Fruit fly (Drosophila melanogaster) whole organism, embryonic: ENCODE results near the gene Galphai.

ENCODE experiments used
- Bteb2 ChIP-seq: fragments of 200-800 bp; sonication (Bioruptor generic); optimal IDR thresholded peaks from 2 replicates; lab custom pipeline; 2016; ENCODE audit warnings: missing biosample characterization, missing genetic modification characterization
- CG11456 ChIP-seq: fragments of 200-800 bp; sonication (Bioruptor generic); IDR thresholded peaks from 3 replicates; pipeline ENCODE4 v1.3.6; 2022; ENCODE audit warnings: missing biosample characterization, missing genetic modification characterization
- CG12155 ChIP-seq: fragments of 200-800 bp; sonication (Bioruptor generic); optimal IDR thresholded peaks from 3 replicates; lab custom pipeline; 2016; ENCODE audit warnings: missing biosample characterization, missing genetic modification characterization
- CG1233 ChIP-seq: fragments of 200-800 bp; sonication (Bioruptor generic); optimal IDR thresholded peaks from 4 replicates; lab custom pipeline; 2018; ENCODE audit warnings: missing biosample characterization, mild to moderate bottlenecking, missing genetic modification characterization
- CG12942 ChIP-seq: fragments of 200-800 bp; sonication (Bioruptor generic); optimal IDR thresholded peaks from 3 replicates; lab custom pipeline; 2016; ENCODE audit warnings: missing biosample characterization, missing genetic modification characterization
- CG13123 ChIP-seq: fragments of 200-800 bp; sonication (Bioruptor generic); optimal IDR thresholded peaks from 2 replicates; lab custom pipeline; 2016; ENCODE audit warnings: missing biosample characterization, missing genetic modification characterization
- CG14441 ChIP-seq: fragments of 200-800 bp; sonication (Bioruptor generic); IDR thresholded peaks from 2 replicates; pipeline ENCODE4 v1.3.6; 2022; ENCODE audit warnings: missing biosample characterization, missing genetic modification characterization
- CG1647 ChIP-seq: fragments of 200-800 bp; sonication (Bioruptor generic); optimal IDR thresholded peaks from 3 replicates; lab custom pipeline; 2016; ENCODE audit warnings: missing biosample characterization, missing genetic modification characterization
- CG17328 ChIP-seq: fragments of 200-800 bp; sonication (Bioruptor generic); IDR thresholded peaks from 2 replicates; pipeline ENCODE4 v1.3.6; 2022; ENCODE audit warnings: missing biosample characterization, missing genetic modification characterization
- CG17361 ChIP-seq: fragments of 200-800 bp; sonication (Bioruptor generic); IDR thresholded peaks from 3 replicates; pipeline ENCODE4 v1.3.6; 2022; ENCODE audit warnings: missing biosample characterization, missing genetic modification characterization
- CG17612 ChIP-seq: fragments of 200-800 bp; sonication (Bioruptor generic); IDR thresholded peaks from 2 replicates; pipeline ENCODE4 v1.3.6; 2022; ENCODE audit warnings: missing biosample characterization, missing genetic modification characterization
- CG18262 ChIP-seq: fragments of 200-800 bp; optimal IDR thresholded peaks from 3 replicates; lab custom pipeline; 2019; ENCODE audit warnings: missing biosample characterization, mild to moderate bottlenecking, missing genetic modification characterization, moderate library complexity
- CG2116 ChIP-seq: fragments of 200-800 bp; sonication (Bioruptor generic); optimal IDR thresholded peaks from 3 replicates; lab custom pipeline; 2018; ENCODE audit warnings: missing biosample characterization, mild to moderate bottlenecking, missing genetic modification characterization
- CG2678 ChIP-seq: fragments of 200-800 bp; sonication (Bioruptor generic); optimal IDR thresholded peaks from 3 replicates; lab custom pipeline; 2019; ENCODE audit warnings: missing biosample characterization, mild to moderate bottlenecking, missing genetic modification characterization, moderate library complexity
- CG3065 ChIP-seq: fragments of 200-800 bp; sonication (Bioruptor generic); optimal IDR thresholded peaks from 2 replicates; lab custom pipeline; 2016; ENCODE audit warnings: missing biosample characterization, missing genetic modification characterization
- CG3726 ChIP-seq: fragments of 200-800 bp; sonication (Bioruptor generic); IDR thresholded peaks from 3 replicates; pipeline ENCODE4, ENCODE4 v1.3.6; 2022; ENCODE audit warnings: missing biosample characterization, missing genetic modification characterization
- CG8359 ChIP-seq: fragments of 200-800 bp; sonication (Bioruptor generic); optimal IDR thresholded peaks from 2 replicates; lab custom pipeline; 2017; ENCODE audit warnings: missing biosample characterization, mild to moderate bottlenecking, missing genetic modification characterization, borderline replicate concordance
- CG9727 ChIP-seq: fragments of 200-800 bp; sonication (Bioruptor generic); optimal IDR thresholded peaks from 3 replicates; lab custom pipeline; 2017; ENCODE audit warnings: missing biosample characterization, mild to moderate bottlenecking, missing genetic modification characterization
- CG9817 ChIP-seq: fragments of 200-800 bp; sonication (Bioruptor generic); optimal IDR thresholded peaks from 2 replicates; lab custom pipeline; 2018; ENCODE audit warnings: missing biosample characterization, mild to moderate bottlenecking, missing genetic modification characterization, moderate library complexity
- Dip2 ChIP-seq: fragments of 200-800 bp; sonication (Bioruptor generic); IDR thresholded peaks from 2 replicates; pipeline ENCODE4 v1.3.6; 2022; ENCODE audit warnings: missing biosample characterization, missing genetic modification characterization
- Doc2 ChIP-seq: fragments of 200-800 bp; sonication (Bioruptor generic); IDR thresholded peaks from 2 replicates; pipeline ENCODE4 v1.3.6; 2022; ENCODE audit warnings: missing biosample characterization, missing genetic modification characterization
- Dp ChIP-seq: fragments of 200-800 bp; sonication (Bioruptor generic); optimal IDR thresholded peaks from 2 replicates; lab custom pipeline; 2018; ENCODE audit warnings: missing biosample characterization, mild to moderate bottlenecking, missing genetic modification characterization, moderate library complexity
- Hmx ChIP-seq: fragments of 200-800 bp; sonication (Bioruptor generic); optimal IDR thresholded peaks from 2 replicates; lab custom pipeline; 2016; ENCODE audit warnings: missing biosample characterization, missing genetic modification characterization
- Hr78 ChIP-seq, 2 experiments: fragments of 200-800 bp in 1 of 2; fragments of >200 bp in 1 of 2; sonication (Bioruptor generic) in 1 of 2; optimal IDR thresholded peaks; 2 replicates each; lab custom pipeline; 2017 to 2019; ENCODE audit warnings: missing biosample characterization in 2 of 2, missing genetic modification characterization in 2 of 2, mild to moderate bottlenecking in 1 of 2, moderate library complexity in 1 of 2
- MBD-R2 ChIP-seq: fragments of 200-800 bp; sonication (Bioruptor generic); IDR thresholded peaks from 2 replicates; pipeline ENCODE4 v1.3.6; 2022; ENCODE audit warnings: missing biosample characterization, missing genetic modification characterization
- Med ChIP-seq: fragments of 200-800 bp; sonication (Bioruptor generic); peaks from one replicate; lab custom pipeline; 2016; ENCODE audit warnings: missing biosample characterization, missing genetic modification characterization, mild to moderate bottlenecking, inconsistent platforms, moderate library complexity
- Neu2 ChIP-seq: fragments of 200-800 bp; sonication (Bioruptor generic); optimal IDR thresholded peaks from 3 replicates; lab custom pipeline; 2016; ENCODE audit warnings: missing biosample characterization, missing genetic modification characterization, borderline replicate concordance
- Nf-YC ChIP-seq: fragments of 200-800 bp; optimal IDR thresholded peaks from 3 replicates; lab custom pipeline; 2019; ENCODE audit warnings: missing biosample characterization, mild to moderate bottlenecking, missing genetic modification characterization, moderate library complexity
- Oli ChIP-seq: fragments of 200-800 bp; sonication (Bioruptor generic); optimal IDR thresholded peaks from 2 replicates; lab custom pipeline; 2018; ENCODE audit warnings: missing biosample characterization, mild to moderate bottlenecking, missing genetic modification characterization, moderate library complexity
- Sox100B ChIP-seq: fragments of 200-800 bp; sonication (Bioruptor generic); optimal IDR thresholded peaks from 3 replicates; lab custom pipeline; 2018; ENCODE audit warnings: missing biosample characterization, mild to moderate bottlenecking, missing genetic modification characterization
- Sox102F ChIP-seq: fragments of 200-800 bp; sonication (Bioruptor generic); optimal IDR thresholded peaks from 2 replicates; lab custom pipeline; 2018; ENCODE audit warnings: missing biosample characterization, mild to moderate bottlenecking, missing genetic modification characterization, moderate library complexity
- Sry-β ChIP-seq: fragments of 200-800 bp; sonication (Bioruptor generic); optimal IDR thresholded peaks from 2 replicates; lab custom pipeline; 2018; ENCODE audit warnings: missing biosample characterization, mild to moderate bottlenecking, missing genetic modification characterization, moderate library complexity
- Trl ChIP-seq, 3 experiments: fragments of >200 bp in 2 of 3; fragments of 200-800 bp in 1 of 3; sonication (Bioruptor generic) in 1 of 3; optimal IDR thresholded peaks; 2 replicates in 1 of 3; 3 replicates in 2 of 3; lab custom pipeline; 2016 to 2017; ENCODE audit warnings: missing biosample characterization in 1 of 3, missing genetic modification characterization in 1 of 3
- bcd ChIP-seq: fragments of 200-800 bp; sonication (Bioruptor generic); optimal IDR thresholded peaks from 2 replicates; lab custom pipeline; 2017; ENCODE audit warnings: missing biosample characterization, mild to moderate bottlenecking, missing genetic modification characterization
- cato ChIP-seq: fragments of 200-800 bp; sonication (Bioruptor generic); optimal IDR thresholded peaks from 2 replicates; lab custom pipeline; 2016; ENCODE audit warnings: missing biosample characterization, missing genetic modification characterization, borderline replicate concordance
- disco-r ChIP-seq: fragments of 200-800 bp; sonication (Bioruptor generic); optimal IDR thresholded peaks from 2 replicates; lab custom pipeline; 2016; ENCODE audit warnings: missing biosample characterization, missing genetic modification characterization
- dpn ChIP-seq, 2 experiments: fragments of 200-800 bp; sonication (Bioruptor generic); optimal IDR thresholded peaks; 3 replicates each; lab custom pipeline; 2016; ENCODE audit warnings: missing biosample characterization in 2 of 2, missing genetic modification characterization in 2 of 2
- dysf ChIP-seq: fragments of 200-800 bp; sonication (Bioruptor generic); IDR thresholded peaks from 3 replicates; pipeline ENCODE4 v1.3.6; 2022; ENCODE audit warnings: missing biosample characterization, missing genetic modification characterization
- kah ChIP-seq: fragments of 200-800 bp; sonication (Bioruptor generic); optimal IDR thresholded peaks from 2 replicates; lab custom pipeline; 2018; ENCODE audit warnings: missing biosample characterization, mild to moderate bottlenecking, missing genetic modification characterization
- odd ChIP-seq: fragments of 200-800 bp; sonication (Bioruptor generic); optimal IDR thresholded peaks from 2 replicates; lab custom pipeline; 2017; ENCODE audit warnings: missing biosample characterization, mild to moderate bottlenecking, missing genetic modification characterization
- otp ChIP-seq: fragments of 200-800 bp; sonication (Bioruptor generic); IDR thresholded peaks from 3 replicates; pipeline ENCODE4, ENCODE4 v1.3.6; 2022; ENCODE audit warnings: missing biosample characterization, missing genetic modification characterization
- ranshi ChIP-seq: fragments of 200-800 bp; sonication (Bioruptor generic); IDR thresholded peaks from 2 replicates; pipeline ENCODE4 v1.3.6; 2022; ENCODE audit warnings: missing biosample characterization, missing genetic modification characterization
- sc ChIP-seq, 3 experiments: fragments of >200 bp in 2 of 3; fragments of 200-800 bp in 1 of 3; sonication (Bioruptor generic) in 1 of 3; optimal IDR thresholded peaks; 2 replicates in 2 of 3; 3 replicates in 1 of 3; lab custom pipeline; 2017; ENCODE audit warnings: mild to moderate bottlenecking in 1 of 3, missing biosample characterization in 1 of 3, missing genetic modification characterization in 1 of 3, missing genetic modification reagents in 1 of 3
- sna ChIP-seq: fragments of 200-800 bp; sonication (Bioruptor generic); IDR thresholded peaks from 2 replicates; pipeline ENCODE4 v1.3.6; 2022; ENCODE audit warnings: missing biosample characterization, missing genetic modification characterization; ENCODE audit not compliant: partially characterized antibody
- ssp ChIP-seq: fragments of 200-800 bp; sonication (Bioruptor generic); IDR thresholded peaks from 2 replicates; pipeline ENCODE4 v1.3.6; 2022; ENCODE audit warnings: missing biosample characterization, missing genetic modification characterization
- toy ChIP-seq: fragments of 200-800 bp; sonication (Bioruptor generic); IDR thresholded peaks from 2 replicates; pipeline ENCODE4 v1.3.6; 2022; ENCODE audit warnings: missing biosample characterization, missing genetic modification characterization
- wek ChIP-seq: fragments of 200-800 bp; sonication (Bioruptor generic); optimal IDR thresholded peaks from 3 replicates; lab custom pipeline; 2018; ENCODE audit warnings: missing biosample characterization, mild to moderate bottlenecking, missing genetic modification characterization, moderate library complexity

Galphai gene

DNA sequence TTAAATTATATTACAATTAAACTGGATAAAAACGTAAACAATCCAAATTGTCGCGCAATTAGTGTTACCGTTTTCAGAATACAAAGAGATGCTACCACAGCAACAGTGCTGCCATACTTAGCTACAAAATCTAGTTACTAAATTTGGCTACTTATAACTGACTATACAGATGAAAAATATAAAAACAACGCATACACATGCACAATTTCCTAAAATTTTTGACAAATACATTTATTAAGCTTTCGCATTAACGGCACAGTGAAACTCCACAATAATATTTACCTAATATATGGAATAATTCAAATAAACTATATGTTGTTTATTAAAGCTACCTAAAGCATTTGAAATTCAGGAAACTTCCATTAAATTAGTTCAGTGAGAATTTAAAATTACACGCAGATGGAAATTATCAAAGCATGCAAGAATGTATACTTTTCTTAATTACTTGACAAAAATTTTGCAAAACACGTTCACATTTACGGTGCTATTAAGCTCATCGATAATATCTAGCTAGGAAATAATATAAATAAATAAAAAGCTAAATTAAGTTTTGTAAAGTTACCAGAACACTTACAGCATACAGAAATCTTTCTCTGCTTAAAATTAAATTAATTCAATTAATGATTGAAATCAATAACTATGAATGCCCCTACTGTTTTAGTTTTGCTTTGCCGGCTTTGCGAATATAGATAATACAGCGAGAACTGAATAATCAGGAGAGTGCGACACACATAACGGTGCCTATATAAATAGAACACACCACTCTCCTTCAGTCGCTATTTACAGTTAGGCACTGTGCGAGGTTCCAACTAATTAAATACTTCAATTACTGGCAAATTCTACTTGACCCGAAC is 10.7 kb downstream of the Galphai start, which contains the start of the genes Mis12 and CG9953 (continued):
- TF ChIP-seq CG11456 (GFP tag; lab: Robert Waterston, UW) = 0 out of 3 replicates have a peak, but pooled peaks have one; percentile 7
- TF ChIP-seq CG17361 = peak; percentile 75
- no peak for TF ChIP-seq Dip2 (GFP tag; lab: Robert Waterston, UW)
- TF ChIP-seq wek (GFP tag; lab: Kevin White, UChicago) = peak; percentile 72
- TF ChIP-seq CG3726 (GFP tag; lab: Robert Waterston, UW) = no peak
- no peak for TF ChIP-seq CG8359 (GFP tag; lab: Kevin White, UChicago)
- TF ChIP-seq sna (GFP tag; lab: Robert Waterston, UW) = no peak
- TF ChIP-seq sc (optimal IDR thresholded peaks at IDR 0.05; lab: Kevin White, UChicago) = no peak
- no peak for TF ChIP-seq sc (GFP tag; optimal IDR thresholded peaks at IDR 0.05; lab: Kevin White, UChicago)
- TF ChIP-seq CG17612 (GFP tag; lab: Robert Waterston, UW) = no peak
- no peak for TF ChIP-seq CG13123
- peak; percentile 10; the same call in 2 of the 3 replicates for TF ChIP-seq dysf
- TF ChIP-seq Dp = peak; percentile 68
- TF ChIP-seq Med = peak; percentile 65
- peak; percentile 54 for TF ChIP-seq ssp (GFP tag; lab: Robert Waterston, UW)
- peak; percentile 94 for TF ChIP-seq Sry-β (GFP tag; lab: Kevin White, UChicago)
- no peak for TF ChIP-seq Hr78 (GFP tag; optimal IDR thresholded peaks at IDR 0.05; lab: Kevin White, UChicago)
- peak; percentile 68 for TF ChIP-seq MBD-R2 (GFP tag; lab: Robert Waterston, UW)
- no peak for TF ChIP-seq odd (GFP tag; lab: Kevin White, UChicago)
- TF ChIP-seq dpn (GFP tag; optimal IDR thresholded peaks at IDR 0.05; lab: Kevin White, UChicago) = peak; percentile 11 to 20
- no peak; the same call in 2 of the 3 replicates for TF ChIP-seq otp (GFP tag; lab: Robert Waterston, UW)
- TF ChIP-seq Trl (optimal IDR thresholded peaks at IDR 0.05; lab: Kevin White, UChicago) = no peak
- TF ChIP-seq Trl (GFP tag; optimal IDR thresholded peaks at IDR 0.05; lab: Kevin White, UChicago) = no peak
- peak; percentile 47 for TF ChIP-seq Sox100B (GFP tag; lab: Kevin White, UChicago)
- TF ChIP-seq Oli = peak; percentile 11
- TF ChIP-seq Bteb2 (GFP tag; lab: Kevin White, UChicago) = peak; percentile 10
- TF ChIP-seq CG17328 = 0 out of 2 replicates have a peak, but pooled peaks have one; percentile 18
- no peak for TF ChIP-seq CG14441 (GFP tag; lab: Robert Waterston, UW)
- TF ChIP-seq CG2116 = peak; percentile 9
- TF ChIP-seq disco-r (GFP tag; lab: Kevin White, UChicago) = no peak
- TF ChIP-seq CG1233 (GFP tag; lab: Kevin White, UChicago) = peak; percentile 21
- peak; percentile 15; the same call in 1 of the 2 replicates for TF ChIP-seq ranshi (GFP tag; lab: Robert Waterston, UW)
- TF ChIP-seq Hmx (GFP tag; lab: Kevin White, UChicago) = peak; percentile 7
- TF ChIP-seq cato (GFP tag; lab: Kevin White, UChicago) = no peak
- TF ChIP-seq CG1647 (GFP tag; lab: Kevin White, UChicago) = no peak
- peak; percentile 57 for TF ChIP-seq CG18262 (tag; lab: Kevin White, UChicago)
- TF ChIP-seq CG2678 (tag; lab: Kevin White, UChicago) = peak; percentile 54
- peak; percentile 68 for TF ChIP-seq CG9727 (GFP tag; lab: Kevin White, UChicago)
- no peak for TF ChIP-seq Neu2 (GFP tag; lab: Kevin White, UChicago)
- no peak for TF ChIP-seq Doc2 (GFP tag; lab: Robert Waterston, UW)
- no peak for TF ChIP-seq CG3065
- TF ChIP-seq kah (GFP tag; lab: Kevin White, UChicago) = no peak
- no peak for TF ChIP-seq CG12155 (GFP tag; lab: Kevin White, UChicago)
- peak; percentile 12 for TF ChIP-seq Sox102F (GFP tag; lab: Kevin White, UChicago)
- no peak for TF ChIP-seq CG12942 (GFP tag; lab: Kevin White, UChicago)
- TF ChIP-seq bcd = peak; percentile 39
- TF ChIP-seq CG9817 (tag; lab: Kevin White, UChicago) = peak; percentile 5
- TF ChIP-seq Nf-YC (tag; lab: Kevin White, UChicago) = peak; percentile 51
- no peak for TF ChIP-seq toy (GFP tag; lab: Robert Waterston, UW)
